Worm (Caenorhabditis elegans) whole organism, mixed stage, embryonic: Measurements from ENCODE around the gene dot-1.5.
A peak's percentile ranks its signal among the peaks of the same experiment; 100 is the strongest.

Experiments
- bed-3 ChIP-seq: fragments of 200-800 bp; sonication (Bioruptor generic); optimal IDR thresholded peaks from 3 replicates; lab custom pipeline; 2018; ENCODE audit warnings: mild to moderate bottlenecking, missing genetic modification characterization, moderate library complexity, missing compliant biosample characterization
- blmp-1 ChIP-seq: fragments of 150-350 bp; optimal IDR thresholded peaks from 2 replicates; lab custom pipeline; 2014; ENCODE audit warnings: missing biosample characterization, missing genetic modification characterization
- ceh-39 ChIP-seq: fragments of 150-350 bp; optimal IDR thresholded peaks from 2 replicates; lab custom pipeline; 2014; ENCODE audit warnings: missing biosample characterization, missing genetic modification characterization
- ceh-43 ChIP-seq: fragments of 200-800 bp; sonication (Bioruptor generic); optimal IDR thresholded peaks from 2 replicates; lab custom pipeline; 2018; ENCODE audit warnings: mild to moderate bottlenecking, missing genetic modification characterization, moderate library complexity, missing compliant biosample characterization
- ceh-83 ChIP-seq: fragments of 200-800 bp; sonication (Bioruptor generic); optimal IDR thresholded peaks from 2 replicates; lab custom pipeline; 2018; ENCODE audit warnings: mild to moderate bottlenecking, missing genetic modification characterization, missing compliant biosample characterization
- ces-1 ChIP-seq: fragments of 150-350 bp; optimal IDR thresholded peaks from 2 replicates; lab custom pipeline; 2014; ENCODE audit warnings: missing biosample characterization, missing genetic modification reagents, missing genetic modification characterization
- drap-1 ChIP-seq: fragments of 200-800 bp; sonication (Bioruptor generic); optimal IDR thresholded peaks from 3 replicates; lab custom pipeline; 2018; ENCODE audit warnings: mild to moderate bottlenecking, missing genetic modification characterization, missing compliant biosample characterization
- elt-3 ChIP-seq: fragments of 150-350 bp; optimal IDR thresholded peaks from 2 replicates; lab custom pipeline; 2014; ENCODE audit warnings: missing biosample characterization, missing genetic modification characterization
- flh-1 ChIP-seq: fragments of 200-800 bp; sonication (Bioruptor generic); optimal IDR thresholded peaks from 2 replicates; lab custom pipeline; 2018; ENCODE audit warnings: mild to moderate bottlenecking, missing genetic modification characterization, moderate library complexity, missing compliant biosample characterization
- ham-2 ChIP-seq: fragments of 200-800 bp; sonication (Bioruptor generic); optimal IDR thresholded peaks from 2 replicates; lab custom pipeline; 2018; ENCODE audit warnings: mild to moderate bottlenecking, missing genetic modification characterization, missing compliant biosample characterization
- hlh-1 ChIP-seq: fragments of 150-350 bp; optimal IDR thresholded peaks from 2 replicates; lab custom pipeline; 2014; ENCODE audit warnings: missing biosample characterization, missing genetic modification reagents, missing genetic modification characterization
- lin-13 ChIP-seq: fragments of 150-350 bp; optimal IDR thresholded peaks from 2 replicates; lab custom pipeline; 2014; ENCODE audit warnings: missing biosample characterization, missing genetic modification characterization
- lsy-2 ChIP-seq: fragments of 150-350 bp; optimal IDR thresholded peaks from 2 replicates; lab custom pipeline; 2014; ENCODE audit warnings: missing biosample characterization, missing genetic modification characterization
- mep-1 ChIP-seq: fragments of 150-350 bp; optimal IDR thresholded peaks from 2 replicates; lab custom pipeline; 2017; ENCODE audit warnings: missing biosample characterization, missing genetic modification reagents, missing genetic modification characterization, inconsistent platforms
- nhr-12 ChIP-seq: fragments of 150-350 bp; optimal IDR thresholded peaks from 2 replicates; lab custom pipeline; 2014; ENCODE audit warnings: missing biosample characterization, missing genetic modification characterization
- nhr-2 ChIP-seq: fragments of 150-350 bp; optimal IDR thresholded peaks from 2 replicates; lab custom pipeline; 2014; ENCODE audit warnings: missing biosample characterization, missing genetic modification characterization
- nhr-237 ChIP-seq: fragments of 150-350 bp; optimal IDR thresholded peaks from 2 replicates; lab custom pipeline; 2014; ENCODE audit warnings: missing biosample characterization, missing genetic modification characterization
- nhr-28 ChIP-seq: fragments of 150-350 bp; optimal IDR thresholded peaks from 2 replicates; lab custom pipeline; 2014; ENCODE audit warnings: missing biosample characterization, missing genetic modification characterization
- pha-4 ChIP-seq: fragments of 150-350 bp; optimal IDR thresholded peaks from 2 replicates; lab custom pipeline; 2018; ENCODE audit warnings: missing biosample characterization, missing genetic modification reagents, missing genetic modification characterization
- sptf-1 ChIP-seq: sonication (generic microtip); optimal IDR thresholded peaks from 2 replicates; lab custom pipeline; 2017; ENCODE audit warnings: mild to moderate bottlenecking, missing genetic modification characterization, moderate library complexity, missing compliant biosample characterization
- tbx-8 ChIP-seq: fragments of 200-800 bp; sonication (Bioruptor generic); optimal IDR thresholded peaks from 2 replicates; lab custom pipeline; 2018; ENCODE audit warnings: mild to moderate bottlenecking, missing genetic modification characterization, moderate library complexity, missing compliant biosample characterization
- unc-120 ChIP-seq: sonication (generic microtip); optimal IDR thresholded peaks from 2 replicates; lab custom pipeline; 2017; ENCODE audit warnings: missing genetic modification characterization, missing compliant biosample characterization; ENCODE audit not compliant: poor library complexity, severe bottlenecking
- unc-62 ChIP-seq: fragments of 150-350 bp; optimal IDR thresholded peaks from 2 replicates; lab custom pipeline; 2014; ENCODE audit warnings: missing biosample characterization, missing genetic modification reagents, missing genetic modification characterization
- ztf-11 ChIP-seq: fragments of 150-350 bp; optimal IDR thresholded peaks from 2 replicates; lab custom pipeline; 2014; ENCODE audit warnings: missing biosample characterization, missing genetic modification characterization

The dot-1.5 gene

ce11 chrX:1960895-1961715 lies 43.8 kb downstream of the dot-1.5 start (continued):
- TF ChIP-seq tbx-8 = no peak
- no peak for TF ChIP-seq nhr-12 (tag; lab: Kevin White, UChicago)
- no peak for TF ChIP-seq unc-62 (GFP tag; lab: Kevin White, UChicago)
- no peak for TF ChIP-seq elt-3 (tag; lab: Kevin White, UChicago)
- peak; percentile 66 for TF ChIP-seq ham-2 (GFP tag; lab: Kevin White, UChicago)

- TF ChIP-seq elt-3 (tag; lab: Kevin White, UChicago) = no peak
- TF ChIP-seq lin-13 (tag; lab: Kevin White, UChicago) = no peak
- TF ChIP-seq blmp-1 = no peak
- TF ChIP-seq sptf-1 = no peak
- no peak for TF ChIP-seq hlh-1 (tag; lab: Kevin White, UChicago)
- no peak for TF ChIP-seq ceh-39 (tag; lab: Kevin White, UChicago)
- TF ChIP-seq pha-4 = no peak
- TF ChIP-seq nhr-2 (tag; lab: Kevin White, UChicago) = no peak
- TF ChIP-seq unc-120 (tag; lab: Kevin White, UChicago) = no peak
- no peak for TF ChIP-seq mep-1 (tag; lab: Kevin White, UChicago)
- TF ChIP-seq nhr-28 = no peak
Observed at ce11 chrX:1962273-1962672, 45.0 kb downstream of the dot-1.5 start, which contains the start of gene F52D2.7. Gene F52D2.7, plus strand, starts transcription at chrX:1962573.

- no peak for TF ChIP-seq pha-4
Observed at ce11 chrX:1964411-1964810, 47.1 kb downstream of the dot-1.5 start.

ce11 chrX:1964828-1965227 lies 47.6 kb downstream of the dot-1.5 start:
- TF ChIP-seq sptf-1 (no peak), bed-3 (GFP tag; lab: Kevin White, UChicago) (no peak), pha-4 (peak; percentile 11), ces-1 (peak; percentile 21), drap-1 (GFP tag; lab: Kevin White, UChicago) (no peak), mep-1 (tag; lab: Kevin White, UChicago) (peak; percentile 67), nhr-237 (tag; lab: Kevin White, UChicago) (peak; percentile 40), ceh-83 (GFP tag; lab: Kevin White, UChicago) (no peak), tbx-8 (no peak), flh-1 (GFP tag; lab: Kevin White, UChicago) (no peak), ztf-11 (tag; lab: Kevin White, UChicago) (no peak), lsy-2 (tag; lab: Kevin White, UChicago) (no peak), blmp-1 (no peak), ceh-43 (GFP tag; lab: Kevin White, UChicago) (no peak), ham-2 (GFP tag; lab: Kevin White, UChicago) (no peak), elt-3 (tag; lab: Kevin White, UChicago) (no peak), lin-13 (tag; lab: Kevin White, UChicago) (peak; percentile 25)
